Worm (Caenorhabditis elegans) whole organism, L3 larva: ENCODE measurements around the gene F53F4.15.
A peak's percentile ranks its signal among the peaks of the same experiment; 100 is the strongest.

Experiments used
- R02D3.7 ChIP-seq: fragments of 150-350 bp; optimal IDR thresholded peaks from 2 replicates; lab custom pipeline; 2014; ENCODE audit warnings: missing biosample characterization, missing genetic modification characterization
- ZK546.5 ChIP-seq: sonication (generic microtip); optimal IDR thresholded peaks from 2 replicates; lab custom pipeline; 2017; ENCODE audit warnings: missing biosample characterization, missing genetic modification characterization
- aly-2 ChIP-seq: fragments of 150-350 bp; optimal IDR thresholded peaks from 2 replicates; lab custom pipeline; 2014; ENCODE audit warnings: missing biosample characterization, missing genetic modification characterization
- ama-1 ChIP-seq: fragments of 150-350 bp; optimal IDR thresholded peaks from 2 replicates; lab custom pipeline; 2018
- ceh-16 ChIP-seq: sonication (generic microtip); optimal IDR thresholded peaks from 2 replicates; lab custom pipeline; 2017; ENCODE audit warnings: missing biosample characterization, missing genetic modification characterization
- ceh-28 ChIP-seq: fragments of 150-350 bp; optimal IDR thresholded peaks from 2 replicates; lab custom pipeline; 2014; ENCODE audit warnings: missing biosample characterization, missing genetic modification reagents, missing genetic modification characterization
- ceh-82 ChIP-seq: fragments of 150-350 bp; optimal IDR thresholded peaks from 2 replicates; lab custom pipeline; 2014; ENCODE audit warnings: missing biosample characterization, missing genetic modification characterization
- ceh-9 ChIP-seq: sonication (generic microtip); optimal IDR thresholded peaks from 2 replicates; lab custom pipeline; 2018; ENCODE audit warnings: missing biosample characterization, missing genetic modification characterization
- daf-12 ChIP-seq: fragments of 150-350 bp; optimal IDR thresholded peaks from 2 replicates; lab custom pipeline; 2014; ENCODE audit warnings: missing biosample characterization, missing genetic modification reagents, missing genetic modification characterization
- egl-27 ChIP-seq: sonication (generic microtip); optimal IDR thresholded peaks from 4 replicates; lab custom pipeline; 2017; ENCODE audit warnings: missing biosample characterization, missing genetic modification reagents, missing genetic modification characterization
- egl-5 ChIP-seq: fragments of 150-350 bp; optimal IDR thresholded peaks from 2 replicates; lab custom pipeline; 2017; ENCODE audit warnings: missing biosample characterization, missing genetic modification reagents, missing genetic modification characterization, inconsistent platforms
- elt-1 ChIP-seq: fragments of 150-350 bp; optimal IDR thresholded peaks from 2 replicates; lab custom pipeline; 2014; ENCODE audit warnings: missing biosample characterization, missing genetic modification characterization
- elt-2 ChIP-seq: sonication (generic microtip); optimal IDR thresholded peaks from 2 replicates; lab custom pipeline; 2016; ENCODE audit warnings: missing genetic modification reagents, mild to moderate bottlenecking, missing genetic modification characterization, missing compliant biosample characterization
- elt-3 ChIP-seq, 3 experiments: fragments of 150-350 bp in 1 of 3; sonication (generic microtip) in 2 of 3; optimal IDR thresholded peaks; 2 replicates in 2 of 3; 4 replicates in 1 of 3; lab custom pipeline; 2014 to 2017; ENCODE audit warnings: missing biosample characterization in 3 of 3, missing genetic modification characterization in 3 of 3
- eor-1 ChIP-seq, 2 experiments: fragments of 150-350 bp; optimal IDR thresholded peaks; 2 replicates each; lab custom pipeline; 2014 to 2018; ENCODE audit warnings: missing biosample characterization in 2 of 2, missing genetic modification characterization in 2 of 2
- fkh-10 ChIP-seq: sonication (generic microtip); optimal IDR thresholded peaks from 2 replicates; lab custom pipeline; 2017; ENCODE audit warnings: missing biosample characterization, missing genetic modification reagents, missing genetic modification characterization
- fkh-2 ChIP-seq: fragments of 150-350 bp; optimal IDR thresholded peaks from 2 replicates; lab custom pipeline; 2014; ENCODE audit warnings: missing biosample characterization, missing genetic modification reagents, missing genetic modification characterization
- fos-1 ChIP-seq: fragments of 150-350 bp; optimal IDR thresholded peaks from 2 replicates; lab custom pipeline; 2014; ENCODE audit warnings: missing biosample characterization, missing genetic modification characterization
- hmg-11 ChIP-seq: sonication (generic microtip); optimal IDR thresholded peaks from 2 replicates; lab custom pipeline; 2016; ENCODE audit warnings: missing genetic modification characterization, missing compliant biosample characterization
- jun-1 ChIP-seq: fragments of 150-350 bp; optimal IDR thresholded peaks from 2 replicates; lab custom pipeline; 2014; ENCODE audit warnings: missing biosample characterization, missing genetic modification reagents, missing genetic modification characterization
- lin-15B ChIP-seq: fragments of 150-350 bp; optimal IDR thresholded peaks from 2 replicates; lab custom pipeline; 2014; ENCODE audit warnings: missing biosample characterization, missing genetic modification characterization
- lin-39 ChIP-seq: fragments of 150-350 bp; optimal IDR thresholded peaks from 2 replicates; lab custom pipeline; 2018; ENCODE audit warnings: missing biosample characterization, missing genetic modification reagents, missing genetic modification characterization
- lsy-12 ChIP-seq: sonication (generic microtip); optimal IDR thresholded peaks from 2 replicates; lab custom pipeline; 2016; ENCODE audit warnings: mild to moderate bottlenecking, missing genetic modification characterization, missing compliant biosample characterization
- mdl-1 ChIP-seq: fragments of 150-350 bp; optimal IDR thresholded peaks from 2 replicates; lab custom pipeline; 2014; ENCODE audit warnings: missing biosample characterization, missing genetic modification characterization
- mml-1 ChIP-seq: fragments of 150-350 bp; sonication (generic microtip); optimal IDR thresholded peaks from 3 replicates; lab custom pipeline; 2014; ENCODE audit warnings: missing biosample characterization, missing genetic modification characterization
- nfya-1 ChIP-seq: sonication (generic microtip); optimal IDR thresholded peaks from 2 replicates; lab custom pipeline; 2017; ENCODE audit warnings: missing genetic modification characterization, mild to moderate bottlenecking, missing compliant biosample characterization, antibody characterized with exemption, moderate library complexity; ENCODE audit not compliant: insufficient read depth
- nhr-11 ChIP-seq: fragments of 150-350 bp; optimal IDR thresholded peaks from 2 replicates; lab custom pipeline; 2014; ENCODE audit warnings: missing biosample characterization, missing genetic modification characterization
- nhr-12 ChIP-seq: fragments of 150-350 bp; optimal IDR thresholded peaks from 2 replicates; lab custom pipeline; 2014; ENCODE audit warnings: missing biosample characterization, missing genetic modification characterization
- nhr-23 ChIP-seq: fragments of 150-350 bp; optimal IDR thresholded peaks from 2 replicates; lab custom pipeline; 2014; ENCODE audit warnings: missing biosample characterization, missing genetic modification reagents, missing genetic modification characterization
- nhr-237 ChIP-seq: fragments of 150-350 bp; optimal IDR thresholded peaks from 2 replicates; lab custom pipeline; 2014; ENCODE audit warnings: missing biosample characterization, missing genetic modification characterization
- nhr-25 ChIP-seq: sonication (generic microtip); optimal IDR thresholded peaks from 2 replicates; lab custom pipeline; 2017; ENCODE audit warnings: missing biosample characterization, missing genetic modification characterization
- nhr-28 ChIP-seq: fragments of 150-350 bp; optimal IDR thresholded peaks from 2 replicates; lab custom pipeline; 2014; ENCODE audit warnings: missing biosample characterization, missing genetic modification characterization
- nhr-43 ChIP-seq: sonication (generic microtip); optimal IDR thresholded peaks from 2 replicates; lab custom pipeline; 2016; ENCODE audit warnings: mild to moderate bottlenecking, missing genetic modification characterization, missing compliant biosample characterization; ENCODE audit not compliant: poor library complexity, severe bottlenecking
- nhr-67 ChIP-seq: fragments of 150-350 bp; optimal IDR thresholded peaks from 2 replicates; lab custom pipeline; 2014; ENCODE audit warnings: missing biosample characterization, missing genetic modification characterization
- nhr-76 ChIP-seq: fragments of 150-350 bp; sonication (generic microtip); optimal IDR thresholded peaks from 5 replicates; lab custom pipeline; 2014; ENCODE audit warnings: missing biosample characterization, missing genetic modification characterization
- nhr-77 ChIP-seq: fragments of 150-350 bp; optimal IDR thresholded peaks from 2 replicates; lab custom pipeline; 2014; ENCODE audit warnings: missing biosample characterization, missing genetic modification characterization
- pha-4 ChIP-seq: fragments of 150-350 bp; optimal IDR thresholded peaks from 2 replicates; lab custom pipeline; 2014; ENCODE audit warnings: missing biosample characterization, missing genetic modification reagents, missing genetic modification characterization
- pqm-1 ChIP-seq: fragments of 150-350 bp; optimal IDR thresholded peaks from 2 replicates; lab custom pipeline; 2017; ENCODE audit warnings: missing biosample characterization, missing genetic modification characterization, inconsistent platforms
- sea-2 ChIP-seq: fragments of 150-350 bp; sonication (generic microtip); optimal IDR thresholded peaks from 4 replicates; lab custom pipeline; 2014; ENCODE audit warnings: missing biosample characterization, missing genetic modification reagents, missing genetic modification characterization
- skn-1 ChIP-seq: fragments of 150-350 bp; optimal IDR thresholded peaks from 2 replicates; lab custom pipeline; 2014; ENCODE audit warnings: missing biosample characterization, missing genetic modification characterization
- snpc-4 ChIP-seq: fragments of 150-350 bp; optimal IDR thresholded peaks from 2 replicates; lab custom pipeline; 2014; ENCODE audit warnings: missing biosample characterization, missing genetic modification characterization
- tbx-2 ChIP-seq: sonication (generic microtip); optimal IDR thresholded peaks from 2 replicates; lab custom pipeline; 2016; ENCODE audit warnings: mild to moderate bottlenecking, missing genetic modification characterization, missing compliant biosample characterization
- unc-39 ChIP-seq: sonication (generic microtip); optimal IDR thresholded peaks from 4 replicates; lab custom pipeline; 2017; ENCODE audit warnings: missing biosample characterization, missing genetic modification characterization
- unc-62 ChIP-seq: fragments of 150-350 bp; sonication (generic microtip); optimal IDR thresholded peaks from 4 replicates; lab custom pipeline; 2014; ENCODE audit warnings: missing biosample characterization, missing genetic modification reagents, missing genetic modification characterization
- zag-1 ChIP-seq: fragments of 150-350 bp; optimal IDR thresholded peaks from 2 replicates; lab custom pipeline; 2014; ENCODE audit warnings: missing biosample characterization, missing genetic modification characterization
- ztf-11 ChIP-seq: fragments of 150-350 bp; optimal IDR thresholded peaks from 2 replicates; lab custom pipeline; 2014; ENCODE audit warnings: missing biosample characterization, missing genetic modification characterization
- ztf-4 ChIP-seq: fragments of 150-350 bp; optimal IDR thresholded peaks from 2 replicates; lab custom pipeline; 2014; ENCODE audit warnings: missing biosample characterization, missing genetic modification characterization

The F53F4.15 gene

DNA sequence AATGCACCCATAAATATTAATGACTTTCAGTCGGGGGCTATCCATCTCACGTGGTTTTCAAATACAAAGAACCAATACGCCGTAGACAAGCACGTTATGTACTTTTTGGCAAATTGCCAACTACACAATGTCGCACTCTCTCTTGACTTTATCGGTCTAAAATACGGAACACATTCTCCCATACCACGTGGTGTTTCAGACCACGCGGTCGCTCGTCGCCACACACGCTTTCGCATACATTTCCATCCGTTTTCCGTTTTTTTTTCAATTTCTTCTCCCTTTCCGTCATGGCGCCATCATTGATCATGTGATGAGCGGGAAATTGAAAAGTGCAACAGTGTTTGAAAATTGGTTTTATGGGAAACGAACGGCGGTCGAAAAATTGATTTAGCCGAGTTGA, 37.8 kb downstream of the F53F4.15 start (continued):
- TF ChIP-seq nfya-1 (tag; lab: Kevin White, UChicago) (peak; percentile 67), R02D3.7 (tag; lab: Kevin White, UChicago) (peak; percentile 10), daf-12 (tag; lab: Kevin White, UChicago) (no peak), egl-5 (tag; lab: Kevin White, UChicago) (peak; percentile 87), ceh-82 (no peak), lin-15B (peak; percentile 59), lin-39 (peak; percentile 6), nhr-23 (tag; lab: Kevin White, UChicago) (peak; percentile 95), nhr-25 (tag; lab: Kevin White, UChicago) (peak; percentile 95), nhr-67 (tag; lab: Kevin White, UChicago) (no peak)

DNA sequence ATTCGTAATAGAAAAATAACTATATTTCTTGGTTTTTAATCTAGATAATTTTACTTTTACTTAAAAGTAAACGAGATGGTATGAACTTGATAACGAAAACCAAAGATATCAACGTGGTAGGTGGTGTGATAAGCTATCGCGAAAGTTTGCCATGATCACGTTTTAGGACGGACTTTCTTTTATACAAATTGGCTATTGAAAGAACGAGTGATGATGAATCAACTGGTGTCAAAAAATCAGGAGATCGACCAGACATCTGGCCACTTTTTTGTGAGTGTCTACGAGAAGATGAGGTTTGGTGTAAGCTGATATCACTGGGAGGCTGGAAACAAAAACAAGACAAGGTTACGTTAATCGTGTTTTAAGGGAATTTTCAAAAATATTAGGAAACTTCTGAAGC, 38.4 kb downstream of the F53F4.15 start:
- TF ChIP-seq pqm-1 (tag; lab: Kevin White, UChicago), result peak; percentile 15
- no peak for TF ChIP-seq unc-62 (GFP tag; lab: Kevin White, UChicago)
- TF ChIP-seq ceh-82, result no peak
- no peak for TF ChIP-seq eor-1 (tag; optimal IDR thresholded peaks at IDR 0.05; lab: Kevin White, UChicago)
- TF ChIP-seq ceh-28 (tag; lab: Kevin White, UChicago), result no peak
- TF ChIP-seq nhr-237 (tag; lab: Kevin White, UChicago), result no peak
- TF ChIP-seq hmg-11 (tag; lab: Kevin White, UChicago), result no peak
- TF ChIP-seq nhr-67 (tag; lab: Kevin White, UChicago), result no peak
- TF ChIP-seq egl-27 (tag; lab: Kevin White, UChicago), result no peak
- TF ChIP-seq nhr-76 (tag; lab: Kevin White, UChicago), result no peak
- no peak for TF ChIP-seq mdl-1 (tag; lab: Kevin White, UChicago)
- TF ChIP-seq nhr-28 (tag; lab: Kevin White, UChicago), result no peak
- peak; percentile 41 for TF ChIP-seq jun-1 (tag; lab: Kevin White, UChicago)
- no peak for TF ChIP-seq lin-15B
- no peak for TF ChIP-seq lsy-12 (tag; lab: Kevin White, UChicago)
- TF ChIP-seq snpc-4 (tag; lab: Kevin White, UChicago), result no peak
- TF ChIP-seq nfya-1 (tag; lab: Kevin White, UChicago), result peak; percentile 23
- TF ChIP-seq egl-5 (tag; lab: Kevin White, UChicago), result no peak
- no peak for TF ChIP-seq ZK546.5 (tag; lab: Kevin White, UChicago)
- no peak for TF ChIP-seq zag-1 (tag; lab: Kevin White, UChicago)
- TF ChIP-seq nhr-23 (tag; lab: Kevin White, UChicago), result peak; percentile 39
- TF ChIP-seq ztf-4 (tag; lab: Kevin White, UChicago), result no peak
- no peak for TF ChIP-seq fos-1 (tag; lab: Kevin White, UChicago)
- no peak for TF ChIP-seq sea-2 (GFP tag; lab: Kevin White, UChicago)
- no peak for TF ChIP-seq nhr-12
- no peak for TF ChIP-seq lin-39
- no peak for TF ChIP-seq ceh-9
- TF ChIP-seq elt-3 (tag; optimal IDR thresholded peaks at IDR 0.05; lab: Kevin White, UChicago), result peak in 2 of 3 experiments; percentile 22 to 74
- TF ChIP-seq unc-39, result no peak
- TF ChIP-seq R02D3.7 (tag; lab: Kevin White, UChicago), result no peak
- peak; percentile 19 for TF ChIP-seq nhr-43
- no peak for TF ChIP-seq daf-12 (tag; lab: Kevin White, UChicago)
- no peak for TF ChIP-seq pha-4 (tag; lab: Kevin White, UChicago)
- TF ChIP-seq ceh-16, result no peak
- TF ChIP-seq elt-1, result no peak
- no peak for TF ChIP-seq ama-1 (lab: Kevin White, UChicago)
- no peak for TF ChIP-seq ztf-11
- no peak for TF ChIP-seq elt-2
- TF ChIP-seq mml-1, result no peak
- no peak for TF ChIP-seq nhr-77 (tag; lab: Kevin White, UChicago)
- no peak for TF ChIP-seq skn-1 (tag; lab: Kevin White, UChicago)
- TF ChIP-seq fkh-10 (GFP tag; lab: Kevin White, UChicago), result no peak
- no peak for TF ChIP-seq nhr-11 (tag; lab: Kevin White, UChicago)
- no peak for TF ChIP-seq fkh-2 (tag; lab: Kevin White, UChicago)
- TF ChIP-seq aly-2, result no peak
- no peak for TF ChIP-seq tbx-2 (tag; lab: Kevin White, UChicago)
- TF ChIP-seq nhr-25 (tag; lab: Kevin White, UChicago), result peak; percentile 23
- TF ChIP-seq, all 47 proteins: peak for 7
